Worm (Caenorhabditis elegans) whole organism, L3 larva: ENCODE measurements around the gene W06G6.17.

Source experiments
- aly-2 ChIP-seq: fragments of 150-350 bp; optimal IDR thresholded peaks from 2 replicates; lab custom pipeline; 2014; ENCODE audit warnings: missing biosample characterization, missing genetic modification characterization
- ceh-16 ChIP-seq: sonication (generic microtip); optimal IDR thresholded peaks from 2 replicates; lab custom pipeline; 2017; ENCODE audit warnings: missing biosample characterization, missing genetic modification characterization
- elt-1 ChIP-seq: fragments of 150-350 bp; optimal IDR thresholded peaks from 2 replicates; lab custom pipeline; 2014; ENCODE audit warnings: missing biosample characterization, missing genetic modification characterization
- jun-1 ChIP-seq: fragments of 150-350 bp; optimal IDR thresholded peaks from 2 replicates; lab custom pipeline; 2014; ENCODE audit warnings: missing biosample characterization, missing genetic modification reagents, missing genetic modification characterization
- lsy-12 ChIP-seq: sonication (generic microtip); optimal IDR thresholded peaks from 2 replicates; lab custom pipeline; 2016; ENCODE audit warnings: mild to moderate bottlenecking, missing genetic modification characterization, missing compliant biosample characterization
- mml-1 ChIP-seq: fragments of 150-350 bp; sonication (generic microtip); optimal IDR thresholded peaks from 3 replicates; lab custom pipeline; 2014; ENCODE audit warnings: missing biosample characterization, missing genetic modification characterization
- nhr-11 ChIP-seq: fragments of 150-350 bp; optimal IDR thresholded peaks from 2 replicates; lab custom pipeline; 2014; ENCODE audit warnings: missing biosample characterization, missing genetic modification characterization
- nhr-76 ChIP-seq: fragments of 150-350 bp; sonication (generic microtip); optimal IDR thresholded peaks from 5 replicates; lab custom pipeline; 2014; ENCODE audit warnings: missing biosample characterization, missing genetic modification characterization
- snpc-4 ChIP-seq: fragments of 150-350 bp; optimal IDR thresholded peaks from 2 replicates; lab custom pipeline; 2014; ENCODE audit warnings: missing biosample characterization, missing genetic modification characterization
- tbx-2 ChIP-seq: sonication (generic microtip); optimal IDR thresholded peaks from 2 replicates; lab custom pipeline; 2016; ENCODE audit warnings: mild to moderate bottlenecking, missing genetic modification characterization, missing compliant biosample characterization
- unc-62 ChIP-seq: fragments of 150-350 bp; sonication (generic microtip); optimal IDR thresholded peaks from 4 replicates; lab custom pipeline; 2014; ENCODE audit warnings: missing biosample characterization, missing genetic modification reagents, missing genetic modification characterization
- zag-1 ChIP-seq: fragments of 150-350 bp; optimal IDR thresholded peaks from 2 replicates; lab custom pipeline; 2014; ENCODE audit warnings: missing biosample characterization, missing genetic modification characterization

- TF ChIP-seq nhr-76 (tag; lab: Kevin White, UChicago) = no peak
- TF ChIP-seq nhr-11 = no peak
- TF ChIP-seq elt-1 (tag; lab: Kevin White, UChicago) = no peak
- TF ChIP-seq snpc-4 (tag; lab: Kevin White, UChicago) = no peak
- no peak for TF ChIP-seq zag-1
- no peak for TF ChIP-seq ceh-16 (tag; lab: Kevin White, UChicago)
- TF ChIP-seq lsy-12 = no peak
- TF ChIP-seq tbx-2 (tag; lab: Kevin White, UChicago) = no peak
- no peak for TF ChIP-seq mml-1 (tag; lab: Kevin White, UChicago)
- TF ChIP-seq jun-1 = no peak
- no peak for TF ChIP-seq unc-62 (GFP tag; lab: Kevin White, UChicago)
- TF ChIP-seq aly-2 (tag; lab: Kevin White, UChicago) = no peak
These were observed 22.2 kb downstream of the W06G6.17 start, which contains the start of gene Y70C5A.2 for ce11 chrV:16622754-16623261.
